Fruit fly (Drosophila melanogaster): Measurements from ENCODE around the gene wnd.

Gene wnd

DNA sequence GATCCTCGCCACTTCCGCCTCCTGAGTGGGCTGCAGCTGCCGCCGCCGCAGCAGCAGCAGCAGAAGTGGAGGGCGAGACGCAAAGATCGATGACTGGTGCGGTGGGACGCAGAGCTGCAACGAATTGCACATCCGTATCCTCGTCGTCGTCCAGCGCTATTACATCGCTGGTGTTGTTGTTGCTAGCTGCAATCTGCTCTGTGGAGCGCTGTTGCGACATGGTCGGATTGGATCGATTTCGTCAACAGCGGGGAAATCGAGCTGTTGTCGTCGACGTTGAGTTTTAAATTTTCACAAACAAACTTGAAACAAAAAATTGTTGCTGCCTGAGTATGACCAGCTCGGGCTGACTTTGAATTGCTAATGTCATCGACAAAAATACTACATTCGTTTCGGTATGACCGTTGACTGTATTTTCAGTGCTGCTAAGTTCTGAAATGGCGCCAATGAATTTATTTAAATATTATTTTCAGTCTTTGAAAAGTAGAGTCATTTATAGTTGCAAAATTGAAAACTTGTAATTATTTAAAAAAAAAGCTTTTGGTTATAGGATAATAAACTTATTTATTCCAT lies 7.0 kb upstream of the wnd start, which contains the start of gene Rnf146 (continued):
- TF ChIP-seq Ada2b (GFP tag; IDR thresholded peaks at IDR 0.05) (no peak), CG10565 (GFP tag; optimal IDR thresholded peaks at IDR 0.05) (no peak), zen2 (GFP tag; IDR thresholded peaks at IDR 0.05; ENCODE audit: partially characterized antibody) (no peak), CG8944 (GFP tag; optimal IDR thresholded peaks at IDR 0.05) (no peak), CG18619 (GFP tag; optimal IDR thresholded peaks at IDR 0.05) (no peak), Kr (GFP tag; optimal IDR thresholded peaks at IDR 0.05) (no peak), E2f2 (GFP tag; IDR thresholded peaks at IDR 0.05) (peak; percentile 97), salm (tag; optimal IDR thresholded peaks at IDR 0.05) (no peak), odd (GFP tag; optimal IDR thresholded peaks at IDR 0.05) (no peak), tna (GFP tag; IDR thresholded peaks at IDR 0.05; ENCODE audit: partially characterized antibody) (no peak), CG4707 (GFP tag; optimal IDR thresholded peaks at IDR 0.05) (no peak), fd64A (GFP tag; optimal IDR thresholded peaks at IDR 0.05) (no peak), CG14965 (GFP tag; optimal IDR thresholded peaks at IDR 0.05; ENCODE audit: borderline replicate concordance) (no peak), MTF-1 (GFP tag; optimal IDR thresholded peaks at IDR 0.05; ENCODE audit: borderline replicate concordance) (no peak), so (GFP tag; IDR thresholded peaks at IDR 0.05) (no peak), CG17568 (GFP tag; optimal IDR thresholded peaks at IDR 0.05) (no peak), CG3995 (GFP tag; optimal IDR thresholded peaks at IDR 0.05) (no peak), wek (GFP tag; optimal IDR thresholded peaks at IDR 0.05) (no peak), lola (GFP tag; optimal IDR thresholded peaks at IDR 0.05) (no peak), dmrt11E (tag; optimal IDR thresholded peaks at IDR 0.05) (no peak), CG3281 (GFP tag; optimal IDR thresholded peaks at IDR 0.05) (no peak), Neu2 (GFP tag; optimal IDR thresholded peaks at IDR 0.05; ENCODE audit: borderline replicate concordance) (no peak), gro (GFP tag; optimal IDR thresholded peaks at IDR 0.05) (no peak), Optix (GFP tag; IDR thresholded peaks at IDR 0.05) (0 out of 3 replicates have a peak, but pooled peaks have one; percentile 17), CG12219 (GFP tag; optimal IDR thresholded peaks at IDR 0.05) (no peak), Six4 (GFP tag; optimal IDR thresholded peaks at IDR 0.05) (no peak), CG2129 (GFP tag; IDR thresholded peaks at IDR 0.05; ENCODE audit: partially characterized antibody) (no peak), CG6854 (GFP tag; optimal IDR thresholded peaks at IDR 0.05) (no peak), run (tag; optimal IDR thresholded peaks at IDR 0.05) (no peak), CG7372 (GFP tag; IDR thresholded peaks at IDR 0.05) (no peak), nmo (GFP tag; optimal IDR thresholded peaks at IDR 0.05) (peak; percentile 4), mirr (GFP tag; optimal IDR thresholded peaks at IDR 0.05) (no peak), usp (GFP tag; optimal IDR thresholded peaks at IDR 0.05) (no peak), BEAF-32 (GFP tag; optimal IDR thresholded peaks at IDR 0.05) (peak; percentile 15), CG15479 (GFP tag; optimal IDR thresholded peaks at IDR 0.05) (no peak), CG13287 (GFP tag; IDR thresholded peaks at IDR 0.05; ENCODE audit: partially characterized antibody) (peak; percentile 41; the same call in 1 of the 2 replicates), CG3065 (GFP tag; optimal IDR thresholded peaks at IDR 0.05) (no peak), sr (GFP tag; IDR thresholded peaks at IDR 0.05) (no peak), cato (GFP tag; optimal IDR thresholded peaks at IDR 0.05; ENCODE audit: borderline replicate concordance) (no peak), bowl (GFP tag; IDR thresholded peaks at IDR 0.05) (no peak), Xbp1 (GFP tag; optimal IDR thresholded peaks at IDR 0.05) (no peak), H2.0 (GFP tag; IDR thresholded peaks at IDR 0.05) (no peak), CG9932 (GFP tag; IDR thresholded peaks at IDR 0.05) (no peak), Adf1 (GFP tag; IDR thresholded peaks at IDR 0.05) (no peak), Dip3 (GFP tag; optimal IDR thresholded peaks at IDR 0.05) (no peak), stc (GFP tag; IDR thresholded peaks at IDR 0.05) (no peak), HLH3B (GFP tag; IDR thresholded peaks at IDR 0.05) (no peak), Jarid2 (GFP tag; optimal IDR thresholded peaks at IDR 0.05) (no peak), cg (GFP tag; optimal IDR thresholded peaks at IDR 0.05) (no peak), YL-1 (GFP tag; optimal IDR thresholded peaks at IDR 0.05) (peak; percentile 20)

All from whole organism, embryonic.